Worm (Caenorhabditis elegans): Measurements from ENCODE around the gene clec-143.

The clec-143 gene

DNA sequence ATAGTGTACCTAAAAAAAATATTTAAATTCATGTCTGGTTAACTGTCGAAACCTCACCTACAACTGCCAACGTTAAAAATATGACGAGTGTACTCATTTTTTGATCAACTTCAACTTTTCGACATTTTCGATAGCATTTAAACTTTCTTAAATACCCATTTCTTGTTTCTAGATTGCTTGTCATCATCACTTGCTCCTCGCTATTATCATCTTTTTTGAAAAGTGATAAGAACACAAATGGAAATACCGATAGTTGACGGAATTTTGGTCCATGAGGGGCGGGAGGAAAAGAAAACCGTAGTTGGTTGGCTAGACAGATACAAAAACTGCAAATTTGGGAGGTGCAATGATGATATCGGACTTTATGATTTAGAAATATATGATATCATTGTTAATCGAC lies at the start of gene clec-143:
Gene clec-143 (minus strand): TSS at position 139 of the 400 bp plus-strand sequence.
- no peak for TF ChIP-seq hpl-2 (GFP tag; optimal IDR thresholded peaks at IDR 0.05)
- no peak for TF ChIP-seq lin-14 (GFP tag; optimal IDR thresholded peaks at IDR 0.05)
- no peak for TF ChIP-seq aly-2 (tag; optimal IDR thresholded peaks at IDR 0.05)
- no peak for TF ChIP-seq swsn-7 (tag; optimal IDR thresholded peaks at IDR 0.05)
- TF ChIP-seq pax-3 (tag; optimal IDR thresholded peaks at IDR 0.05) = no peak
- TF ChIP-seq elt-2 (tag; optimal IDR thresholded peaks at IDR 0.05) = peak; percentile 57
- no peak for TF ChIP-seq nhr-19 (GFP tag; conservative IDR thresholded peaks at IDR 0.05)
- no peak for TF ChIP-seq egl-27 (tag; optimal IDR thresholded peaks at IDR 0.05)

- TF ChIP-seq ztf-4 (tag; optimal IDR thresholded peaks at IDR 0.05) (no peak), efl-1 (optimal IDR thresholded peaks at IDR 0.05) (no peak), efl-1 (GFP tag; optimal IDR thresholded peaks at IDR 0.05 in 1 of 2) (peak in 1 of 2 experiments; percentile 63)
Measured at ce11 chrII:10519863-10520262, 49.8 kb upstream of the clec-143 start.

DNA sequence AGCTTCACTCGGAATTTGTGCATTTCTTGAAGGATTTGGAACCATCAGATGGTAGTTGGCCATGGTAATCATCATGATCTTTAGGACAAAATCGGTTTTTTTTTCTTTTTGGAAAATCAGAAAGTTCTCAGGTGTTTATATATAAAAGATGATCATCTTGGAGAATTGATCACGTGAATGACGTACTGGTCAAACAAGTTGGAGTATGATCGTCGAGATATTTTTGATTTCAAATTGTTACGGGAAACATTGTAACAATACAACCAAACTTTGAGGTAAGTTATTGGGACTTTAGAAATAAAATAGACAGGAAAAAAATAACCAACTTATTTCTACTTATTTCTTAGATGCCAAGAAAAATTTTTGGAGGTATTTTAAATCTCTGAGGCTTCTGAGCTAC lies 48.9 kb upstream of the clec-143 start, which contains the start of gene F59B10.4:
Gene F59B10.4 (minus strand): TSS at position 101 of the 400 bp plus-strand sequence.
- TF ChIP-seq nhr-71 (tag; optimal IDR thresholded peaks at IDR 0.05) (peak; percentile 7), elt-3 (tag; optimal IDR thresholded peaks at IDR 0.05) (peak in 1 of 6 experiments; percentile 8), snu-23 (GFP tag; optimal IDR thresholded peaks at IDR 0.05) (peak; percentile 2), blmp-1 (tag; optimal IDR thresholded peaks at IDR 0.05) (peak; percentile 16), ama-1 (optimal IDR thresholded peaks at IDR 0.05) (no peak), hpl-2 (GFP tag; optimal IDR thresholded peaks at IDR 0.05) (no peak), nhr-85 (tag) (peak; percentile 84), nhr-20 (tag; optimal IDR thresholded peaks at IDR 0.05) (peak; percentile 8), lin-14 (GFP tag; optimal IDR thresholded peaks at IDR 0.05) (peak; percentile 15)

DNA sequence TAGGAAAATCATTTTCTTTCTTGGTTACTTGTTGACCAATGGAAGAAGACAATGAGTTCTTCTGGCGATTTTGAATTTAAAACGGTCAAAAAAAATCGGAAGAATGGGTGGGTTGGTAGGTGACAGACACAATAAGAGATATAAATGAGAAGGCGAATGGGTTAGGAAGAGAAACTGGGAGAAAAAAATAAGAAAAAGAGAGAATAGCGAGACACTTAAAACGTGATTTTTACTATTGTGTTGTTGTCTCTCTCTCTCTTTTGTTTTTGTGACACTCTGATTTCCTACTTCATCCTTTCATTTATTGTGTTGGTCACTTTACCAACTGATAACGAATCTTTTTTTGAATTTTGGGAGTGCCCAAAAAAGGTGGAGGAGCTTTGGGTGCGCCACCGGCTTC lies 46.3 kb upstream of the clec-143 start:
- TF ChIP-seq sup-37 (GFP tag; optimal IDR thresholded peaks at IDR 0.05) (no peak), swsn-7 (tag; optimal IDR thresholded peaks at IDR 0.05) (no peak), unc-86 (tag; optimal IDR thresholded peaks at IDR 0.05) (no peak), ets-5 (GFP tag; IDR thresholded peaks at IDR 0.05) (no peak), lin-14 (GFP tag; optimal IDR thresholded peaks at IDR 0.05) (peak; percentile 71), nhr-237 (tag; optimal IDR thresholded peaks at IDR 0.05) (no peak), ztf-11 (tag; optimal IDR thresholded peaks at IDR 0.05) (no peak), snu-23 (GFP tag; optimal IDR thresholded peaks at IDR 0.05) (peak; percentile 49), tbx-2 (tag; optimal IDR thresholded peaks at IDR 0.05) (no peak), unc-62 (GFP tag; optimal IDR thresholded peaks at IDR 0.05) (no peak), blmp-1 (tag; optimal IDR thresholded peaks at IDR 0.05) (peak; percentile 74), nhr-71 (tag; optimal IDR thresholded peaks at IDR 0.05) (peak; percentile 25), rnt-1 (tag; optimal IDR thresholded peaks at IDR 0.05) (no peak), fkh-10 (GFP tag; optimal IDR thresholded peaks at IDR 0.05) (no peak), dsc-1 (tag; optimal IDR thresholded peaks at IDR 0.05) (no peak), fos-1 (tag; optimal IDR thresholded peaks at IDR 0.05) (no peak), fkh-8 (tag; optimal IDR thresholded peaks at IDR 0.05) (no peak), ceh-88 (GFP tag; IDR thresholded peaks at IDR 0.05) (no peak), egl-27 (tag; optimal IDR thresholded peaks at IDR 0.05) (no peak), Y116A8C.19 (tag; optimal IDR thresholded peaks at IDR 0.05; ENCODE audit: borderline replicate concordance) (no peak), zip-4 (GFP tag; optimal IDR thresholded peaks at IDR 0.05) (no peak), sptf-1 (tag; optimal IDR thresholded peaks at IDR 0.05) (no peak), C04F5.9 (tag; optimal IDR thresholded peaks at IDR 0.05) (no peak), elt-3 (tag; optimal IDR thresholded peaks at IDR 0.05) (peak in 2 of 6 experiments; percentile 4 to 8), unc-98 (GFP tag; IDR thresholded peaks at IDR 0.05) (no peak), nhr-76 (tag; optimal IDR thresholded peaks at IDR 0.05) (no peak), ceh-8 (GFP tag; optimal IDR thresholded peaks at IDR 0.05) (no peak), unc-130 (tag; optimal IDR thresholded peaks at IDR 0.05) (no peak), efl-1 (optimal IDR thresholded peaks at IDR 0.05) (no peak), efl-1 (GFP tag; optimal IDR thresholded peaks at IDR 0.05 in 1 of 2) (no peak), lin-13 (GFP tag; optimal IDR thresholded peaks at IDR 0.05) (no peak), mep-1 (tag; optimal IDR thresholded peaks at IDR 0.05) (no peak), elt-2 (tag; optimal IDR thresholded peaks at IDR 0.05) (no peak), ama-1 (optimal IDR thresholded peaks at IDR 0.05) (no peak), ceh-90 (tag; optimal IDR thresholded peaks at IDR 0.05) (no peak), ceh-63 (GFP tag; optimal IDR thresholded peaks at IDR 0.05) (no peak), mef-2 (tag; optimal IDR thresholded peaks at IDR 0.05) (no peak), nhr-20 (tag; optimal IDR thresholded peaks at IDR 0.05) (peak; percentile 48), hlh-4 (tag; optimal IDR thresholded peaks at IDR 0.05) (no peak), lin-35 (GFP tag; optimal IDR thresholded peaks at IDR 0.05) (peak in 1 of 2 experiments; percentile 24)

Measured in whole organism, L1 larva.